Worm (Caenorhabditis elegans) whole organism, L4 larva: ENCODE results near the gene F21C10.11.

Experiments used
- D1046.2 ChIP-seq: fragments of 200-800 bp; sonication (Bioruptor generic); IDR thresholded peaks from 2 replicates; pipeline ENCODE4 v1.3.6; 2022; ENCODE audit warnings: missing genetic modification characterization, missing compliant biosample characterization
- F37D6.2 ChIP-seq: sonication (generic microtip); optimal IDR thresholded peaks from 2 replicates; lab custom pipeline; 2016; ENCODE audit warnings: mild to moderate bottlenecking, missing genetic modification characterization, missing compliant biosample characterization
- F44E2.7 ChIP-seq: fragments of 200-800 bp; sonication (Bioruptor generic); IDR thresholded peaks from 2 replicates; pipeline ENCODE4 v2.1.2; 2022; ENCODE audit warnings: missing genetic modification characterization, missing compliant biosample characterization
- T20F7.1 ChIP-seq: fragments of 200-800 bp; sonication (Bioruptor generic); optimal IDR thresholded peaks from 2 replicates; lab custom pipeline; 2018; ENCODE audit warnings: mild to moderate bottlenecking, missing genetic modification characterization, missing compliant biosample characterization
- Y105C5A.15 ChIP-seq: fragments of 200-800 bp; sonication (Bioruptor generic); IDR thresholded peaks from 2 replicates; pipeline ENCODE4 v1.3.6; 2022; ENCODE audit warnings: missing genetic modification characterization, missing compliant biosample characterization
- ZK337.2 ChIP-seq: fragments of 200-800 bp; sonication (Bioruptor generic); IDR thresholded peaks from 2 replicates; pipeline ENCODE4 v1.3.6; 2022; ENCODE audit warnings: missing genetic modification reagents, missing genetic modification characterization, missing compliant biosample characterization
- ZK546.5 ChIP-seq, 2 experiments: sonication (generic microtip); optimal IDR thresholded peaks; 2 replicates each; lab custom pipeline; 2017; ENCODE audit warnings: missing biosample characterization in 2 of 2, missing genetic modification characterization in 2 of 2
- aly-2 ChIP-seq: sonication (generic microtip); optimal IDR thresholded peaks from 2 replicates; lab custom pipeline; 2018; ENCODE audit warnings: missing biosample characterization, missing genetic modification characterization
- arid-1 ChIP-seq: fragments of 200-800 bp; sonication (Bioruptor generic); conservative IDR thresholded peaks from 2 replicates; pipeline ENCODE4 v1.3.6; 2022; ENCODE audit warnings: missing genetic modification reagents, missing genetic modification characterization, missing compliant biosample characterization
- ceh-28 ChIP-seq: fragments of 150-350 bp; optimal IDR thresholded peaks from 2 replicates; lab custom pipeline; 2014; ENCODE audit warnings: missing biosample characterization, missing genetic modification reagents, missing genetic modification characterization
- ceh-32 ChIP-seq: sonication (generic microtip); optimal IDR thresholded peaks from 2 replicates; lab custom pipeline; 2016; ENCODE audit warnings: mild to moderate bottlenecking, missing genetic modification characterization, missing compliant biosample characterization; ENCODE audit not compliant: poor library complexity
- ceh-44 ChIP-seq: fragments of 200-800 bp; sonication (Bioruptor generic); IDR thresholded peaks from 2 replicates; pipeline ENCODE4 v1.3.6; 2022; ENCODE audit warnings: missing genetic modification reagents, missing genetic modification characterization, missing compliant biosample characterization
- ceh-62 ChIP-seq: sonication (generic microtip); optimal IDR thresholded peaks from 2 replicates; lab custom pipeline; 2017; ENCODE audit warnings: missing biosample characterization, missing genetic modification characterization
- ctbp-1 ChIP-seq: fragments of 200-800 bp; sonication (Bioruptor generic); IDR thresholded peaks from 2 replicates; pipeline ENCODE4 v1.3.6; 2022; ENCODE audit warnings: missing genetic modification reagents, missing genetic modification characterization, missing compliant biosample characterization
- daf-12 ChIP-seq: fragments of 150-350 bp; optimal IDR thresholded peaks from 2 replicates; lab custom pipeline; 2014; ENCODE audit warnings: missing biosample characterization, missing genetic modification reagents, missing genetic modification characterization
- daf-16 ChIP-seq, 3 experiments: sonication (generic microtip); optimal IDR thresholded peaks; 2 replicates each; lab custom pipeline; 2016 to 2017; ENCODE audit warnings: missing genetic modification characterization in 3 of 3, missing genetic modification reagents in 3 of 3, mild to moderate bottlenecking in 2 of 3, missing compliant biosample characterization in 2 of 3, missing biosample characterization in 1 of 3, moderate library complexity in 1 of 3
- dmd-6 ChIP-seq: fragments of 200-800 bp; sonication (Bioruptor generic); IDR thresholded peaks from 2 replicates; pipeline ENCODE4 v1.3.6; 2022; ENCODE audit warnings: missing genetic modification reagents, missing genetic modification characterization, missing compliant biosample characterization
- duxl-1 ChIP-seq: sonication (generic microtip); optimal IDR thresholded peaks from 2 replicates; lab custom pipeline; 2016; ENCODE audit warnings: mild to moderate bottlenecking, missing genetic modification characterization, moderate library complexity, missing compliant biosample characterization; ENCODE audit not compliant: poor library complexity
- dve-1 ChIP-seq: sonication (generic microtip); optimal IDR thresholded peaks from 2 replicates; lab custom pipeline; 2017; ENCODE audit warnings: antibody characterized with exemption, mild to moderate bottlenecking, missing genetic modification characterization, missing compliant biosample characterization; ENCODE audit not compliant: insufficient read depth
- egl-27 ChIP-seq: sonication (generic microtip); optimal IDR thresholded peaks from 3 replicates; lab custom pipeline; 2017; ENCODE audit warnings: missing biosample characterization, missing genetic modification reagents, missing genetic modification characterization
- egl-43 ChIP-seq: fragments of 200-800 bp; sonication (Bioruptor generic); IDR thresholded peaks from 2 replicates; pipeline ENCODE4 v1.3.6; 2022; ENCODE audit warnings: missing genetic modification reagents, missing genetic modification characterization, missing compliant biosample characterization
- hif-1 ChIP-seq, 2 experiments: sonication (generic microtip); optimal IDR thresholded peaks; 2 replicates each; lab custom pipeline; 2016 to 2017; ENCODE audit warnings: missing compliant biosample characterization in 2 of 2, missing genetic modification characterization in 2 of 2, missing genetic modification reagents in 2 of 2, missing genotype in 2 of 2, mild to moderate bottlenecking in 1 of 2
- hmg-1.1 ChIP-seq: fragments of 200-800 bp; sonication (Bioruptor generic); IDR thresholded peaks from 2 replicates; pipeline ENCODE4 v1.3.6; 2022; ENCODE audit warnings: missing genetic modification reagents, missing genetic modification characterization, missing compliant biosample characterization
- lim-7 ChIP-seq: fragments of 200-800 bp; sonication (Bioruptor generic); IDR thresholded peaks from 2 replicates; pipeline ENCODE4 v1.3.6; 2022; ENCODE audit warnings: missing genetic modification characterization, missing compliant biosample characterization
- lin-1 ChIP-seq: fragments of 200-800 bp; sonication (Bioruptor generic); IDR thresholded peaks from 2 replicates; pipeline ENCODE4 v1.3.6; 2022; ENCODE audit warnings: missing genetic modification reagents, missing genetic modification characterization, missing compliant biosample characterization
- lin-15B ChIP-seq: fragments of 150-350 bp; sonication (generic microtip); optimal IDR thresholded peaks from 3 replicates; lab custom pipeline; 2014; ENCODE audit warnings: missing biosample characterization, missing genetic modification characterization
- lin-29 ChIP-seq: fragments of 200-800 bp; sonication (Bioruptor generic); IDR thresholded peaks from 2 replicates; pipeline ENCODE4 v1.3.6; 2022; ENCODE audit warnings: missing genetic modification reagents, missing genetic modification characterization, missing compliant biosample characterization
- lin-39 ChIP-seq: fragments of 150-350 bp; optimal IDR thresholded peaks from 2 replicates; lab custom pipeline; 2014; ENCODE audit warnings: missing biosample characterization, missing genetic modification reagents, missing genetic modification characterization
- lir-3 ChIP-seq: sonication (generic microtip); optimal IDR thresholded peaks from 2 replicates; lab custom pipeline; 2016; ENCODE audit warnings: mild to moderate bottlenecking, missing genetic modification characterization, missing compliant biosample characterization
- lsy-2 ChIP-seq, 2 experiments: fragments of 150-350 bp in 1 of 2; sonication (generic microtip) in 1 of 2; optimal IDR thresholded peaks; 2 replicates each; lab custom pipeline; 2014 to 2017; ENCODE audit warnings: missing biosample characterization in 2 of 2, missing genetic modification characterization in 2 of 2
- madf-5 ChIP-seq, 2 experiments: fragments of 200-800 bp; sonication (Bioruptor generic); IDR thresholded peaks; 2 replicates each; pipeline ENCODE4 v1.3.6; 2022; ENCODE audit warnings: missing compliant biosample characterization in 2 of 2, missing genetic modification characterization in 2 of 2
- madf-9 ChIP-seq: fragments of 200-800 bp; sonication (Bioruptor generic); conservative IDR thresholded peaks from 2 replicates; pipeline ENCODE4 v1.3.6; 2022; ENCODE audit warnings: missing genetic modification reagents, missing genetic modification characterization, missing compliant biosample characterization
- nhr-102 ChIP-seq: sonication (generic microtip); optimal IDR thresholded peaks from 2 replicates; lab custom pipeline; 2016; ENCODE audit warnings: mild to moderate bottlenecking, missing genetic modification characterization, moderate library complexity, missing compliant biosample characterization
- nhr-11 ChIP-seq: fragments of 150-350 bp; optimal IDR thresholded peaks from 2 replicates; lab custom pipeline; 2014; ENCODE audit warnings: missing biosample characterization, missing genetic modification characterization
- nhr-111 ChIP-seq: fragments of 200-800 bp; sonication (Bioruptor generic); optimal IDR thresholded peaks from 2 replicates; lab custom pipeline; 2018; ENCODE audit warnings: mild to moderate bottlenecking, missing genetic modification characterization, missing compliant biosample characterization
- nhr-237 ChIP-seq: sonication (generic microtip); optimal IDR thresholded peaks from 2 replicates; lab custom pipeline; 2017; ENCODE audit warnings: missing biosample characterization, missing genetic modification characterization
- nhr-25 ChIP-seq: sonication (generic microtip); optimal IDR thresholded peaks from 2 replicates; lab custom pipeline; 2017; ENCODE audit warnings: missing genetic modification characterization, mild to moderate bottlenecking, missing compliant biosample characterization, antibody characterized with exemption, moderate library complexity, borderline replicate concordance; ENCODE audit not compliant: insufficient read depth
- nhr-41 ChIP-seq: fragments of 200-800 bp; sonication (Bioruptor generic); IDR thresholded peaks from 2 replicates; pipeline ENCODE4 v1.3.6; 2022; ENCODE audit warnings: missing genetic modification reagents, missing genetic modification characterization, missing compliant biosample characterization
- nhr-48 ChIP-seq: sonication (generic microtip); optimal IDR thresholded peaks from 2 replicates; lab custom pipeline; 2016; ENCODE audit warnings: mild to moderate bottlenecking, missing genetic modification characterization, missing compliant biosample characterization
- pqm-1 ChIP-seq: sonication (generic microtip); optimal IDR thresholded peaks from 2 replicates; lab custom pipeline; 2017; ENCODE audit warnings: missing biosample characterization, missing genetic modification characterization
- rbr-2 ChIP-seq: sonication (generic microtip); optimal IDR thresholded peaks from 2 replicates; lab custom pipeline; 2016; ENCODE audit warnings: missing genotype, missing genetic modification characterization, missing compliant biosample characterization
- saeg-2 ChIP-seq: fragments of 200-800 bp; sonication (Bioruptor generic); IDR thresholded peaks from 2 replicates; pipeline ENCODE4 v1.3.6; 2022; ENCODE audit warnings: missing genetic modification reagents, missing genetic modification characterization, missing compliant biosample characterization
- set-16 ChIP-seq: fragments of 200-800 bp; sonication (Bioruptor generic); IDR thresholded peaks from 2 replicates; pipeline ENCODE4 v1.3.6; 2022; ENCODE audit warnings: missing genetic modification reagents, missing genetic modification characterization, missing compliant biosample characterization
- skn-1 ChIP-seq: fragments of 150-350 bp; optimal IDR thresholded peaks from 2 replicates; lab custom pipeline; 2014; ENCODE audit warnings: missing biosample characterization, missing genetic modification characterization
- spr-3 ChIP-seq: fragments of 200-800 bp; sonication (Bioruptor generic); optimal IDR thresholded peaks from 2 replicates; lab custom pipeline; 2018; ENCODE audit warnings: mild to moderate bottlenecking, missing genetic modification characterization, missing compliant biosample characterization
- unc-62 ChIP-seq, 3 experiments: fragments of 150-350 bp in 1 of 3; sonication (generic microtip); optimal IDR thresholded peaks in 2 of 3; peaks in 1 of 3; 1 replicate in 1 of 3; 2 replicates in 2 of 3; lab custom pipeline; 2014 to 2017; ENCODE audit warnings: missing biosample characterization in 3 of 3, missing genetic modification characterization in 3 of 3, missing genetic modification reagents in 3 of 3, missing genotype in 1 of 3
- zfp-2 ChIP-seq: sonication (generic microtip); optimal IDR thresholded peaks from 2 replicates; lab custom pipeline; 2016; ENCODE audit warnings: mild to moderate bottlenecking, missing genetic modification characterization, missing compliant biosample characterization
- zfp-3 ChIP-seq: fragments of 200-800 bp; sonication (Bioruptor generic); conservative IDR thresholded peaks from 2 replicates; pipeline ENCODE4 v1.3.6; 2022; ENCODE audit warnings: missing genetic modification reagents, missing genetic modification characterization, missing compliant biosample characterization
- ztf-7 ChIP-seq: fragments of 150-350 bp; optimal IDR thresholded peaks from 2 replicates; lab custom pipeline; 2014; ENCODE audit warnings: missing biosample characterization, missing genetic modification characterization

F21C10.11 gene

ce11 chrV:9160224-9160886, 37.1 kb downstream of the F21C10.11 start, which contains the start of gene col-144 (continued):
- TF ChIP-seq nhr-102 (tag; lab: Kevin White, UChicago) (no peak), ceh-32 (tag; lab: Kevin White, UChicago) (no peak), ceh-62 (tag; lab: Kevin White, UChicago) (no peak), ceh-28 (no peak), aly-2 (tag; lab: Kevin White, UChicago) (no peak), unc-62 (GFP tag; optimal IDR thresholded peaks at IDR 0.05 in 1 of 2; lab: Kevin White, UChicago) (peak in 1 of 2 experiments; percentile 17), unc-62 (tag; optimal IDR thresholded peaks at IDR 0.05; lab: Kevin White, UChicago) (no peak), Y105C5A.15 (GFP tag; lab: Robert Waterston, UW) (no peak), ZK337.2 (GFP tag; lab: Robert Waterston, UW) (no peak), lin-29 (GFP tag; lab: Robert Waterston, UW) (no peak), daf-16 (GFP tag; optimal IDR thresholded peaks at IDR 0.05; lab: Kevin White, UChicago) (no peak), daf-16 (tag; optimal IDR thresholded peaks at IDR 0.05; lab: Kevin White, UChicago) (no peak), nhr-48 (tag; lab: Kevin White, UChicago) (no peak), ztf-7 (tag; lab: Kevin White, UChicago) (no peak), arid-1 (GFP tag; lab: Robert Waterston, UW) (no peak), hmg-1.1 (GFP tag; lab: Robert Waterston, UW) (no peak), zfp-3 (peak; percentile 32; the same call in 1 of the 2 replicates), lin-15B (tag; lab: Kevin White, UChicago) (no peak), saeg-2 (GFP tag; lab: Robert Waterston, UW) (no peak), set-16 (peak; percentile 86), madf-9 (no peak), nhr-11 (tag; lab: Kevin White, UChicago) (no peak), nhr-25 (tag; lab: Kevin White, UChicago) (peak; percentile 63), lim-7 (GFP tag; lab: Robert Waterston, UW) (no peak), egl-27 (no peak), hif-1 (tag; optimal IDR thresholded peaks at IDR 0.05; lab: Kevin White, UChicago) (no peak), ctbp-1 (GFP tag; lab: Robert Waterston, UW) (no peak), D1046.2 (GFP tag; lab: Robert Waterston, UW) (no peak), nhr-111 (GFP tag; lab: Kevin White, UChicago) (no peak), rbr-2 (tag; lab: Kevin White, UChicago) (no peak), dmd-6 (GFP tag; lab: Robert Waterston, UW) (no peak), nhr-41 (GFP tag; lab: Robert Waterston, UW) (no peak), ZK546.5 (tag; optimal IDR thresholded peaks at IDR 0.05; lab: Kevin White, UChicago) (no peak), madf-5 (GFP tag; IDR thresholded peaks at IDR 0.05; lab: Robert Waterston, UW) (0 out of 4 replicates have a peak, but pooled peaks of 1 of the 2 experiments have one; percentile 61), nhr-237 (tag; lab: Kevin White, UChicago) (no peak), lir-3 (tag; lab: Kevin White, UChicago) (no peak), lsy-2 (tag; optimal IDR thresholded peaks at IDR 0.05; lab: Kevin White, UChicago) (no peak), F44E2.7 (GFP tag; lab: Robert Waterston, UW) (no peak), duxl-1 (no peak), zfp-2 (tag; lab: Kevin White, UChicago) (no peak), skn-1 (no peak), daf-12 (no peak), lin-39 (tag; lab: Kevin White, UChicago) (no peak), T20F7.1 (GFP tag; lab: Kevin White, UChicago) (no peak), spr-3 (GFP tag; lab: Kevin White, UChicago) (no peak), F37D6.2 (tag; lab: Kevin White, UChicago) (no peak), lin-1 (no peak), pqm-1 (tag; lab: Kevin White, UChicago) (no peak), ceh-44 (no peak), dve-1 (no peak), egl-43 (0 out of 2 replicates have a peak, but pooled peaks have one; percentile 16)
